Worm (Caenorhabditis elegans) whole organism, L3 larva: ENCODE measurements around the gene scd-2.

ENCODE experiments used
- R02D3.7 ChIP-seq: fragments of 150-350 bp; optimal IDR thresholded peaks from 2 replicates; lab custom pipeline; 2014; ENCODE audit warnings: missing biosample characterization, missing genetic modification characterization
- ZK546.5 ChIP-seq: sonication (generic microtip); optimal IDR thresholded peaks from 2 replicates; lab custom pipeline; 2017; ENCODE audit warnings: missing biosample characterization, missing genetic modification characterization
- ceh-82 ChIP-seq: fragments of 150-350 bp; optimal IDR thresholded peaks from 2 replicates; lab custom pipeline; 2014; ENCODE audit warnings: missing biosample characterization, missing genetic modification characterization
- elt-2 ChIP-seq: sonication (generic microtip); optimal IDR thresholded peaks from 2 replicates; lab custom pipeline; 2016; ENCODE audit warnings: missing genetic modification reagents, mild to moderate bottlenecking, missing genetic modification characterization, missing compliant biosample characterization
- elt-3 ChIP-seq, 3 experiments: fragments of 150-350 bp in 1 of 3; sonication (generic microtip) in 2 of 3; optimal IDR thresholded peaks; 2 replicates in 2 of 3; 4 replicates in 1 of 3; lab custom pipeline; 2014 to 2017; ENCODE audit warnings: missing biosample characterization in 3 of 3, missing genetic modification characterization in 3 of 3
- jun-1 ChIP-seq: fragments of 150-350 bp; optimal IDR thresholded peaks from 2 replicates; lab custom pipeline; 2014; ENCODE audit warnings: missing biosample characterization, missing genetic modification reagents, missing genetic modification characterization
- mdl-1 ChIP-seq: fragments of 150-350 bp; optimal IDR thresholded peaks from 2 replicates; lab custom pipeline; 2014; ENCODE audit warnings: missing biosample characterization, missing genetic modification characterization
- nhr-12 ChIP-seq: fragments of 150-350 bp; optimal IDR thresholded peaks from 2 replicates; lab custom pipeline; 2014; ENCODE audit warnings: missing biosample characterization, missing genetic modification characterization
- nhr-76 ChIP-seq: fragments of 150-350 bp; sonication (generic microtip); optimal IDR thresholded peaks from 5 replicates; lab custom pipeline; 2014; ENCODE audit warnings: missing biosample characterization, missing genetic modification characterization
- unc-62 ChIP-seq: fragments of 150-350 bp; sonication (generic microtip); optimal IDR thresholded peaks from 4 replicates; lab custom pipeline; 2014; ENCODE audit warnings: missing biosample characterization, missing genetic modification reagents, missing genetic modification characterization

DNA sequence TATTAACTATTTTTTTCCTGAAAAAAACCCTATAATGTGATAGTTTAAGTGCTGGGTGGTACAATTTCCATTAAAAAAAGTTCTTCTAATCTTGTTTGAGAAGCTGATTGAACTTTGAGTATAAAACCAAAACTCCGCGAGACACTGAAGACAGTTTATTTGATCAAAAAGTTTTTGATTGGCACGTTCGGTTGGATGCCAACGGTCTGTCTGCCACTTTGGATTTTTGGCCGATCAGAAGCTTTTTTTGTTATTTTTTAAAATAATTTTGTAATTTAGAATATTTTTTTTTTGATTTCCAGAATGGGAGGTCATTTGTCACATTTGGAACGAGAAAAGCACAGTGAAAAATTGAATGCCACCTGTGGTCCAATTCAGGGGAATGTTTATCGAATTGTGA, 36.5 kb downstream of the scd-2 start, which contains the start of gene cest-28:
- TF ChIP-seq ZK546.5 (tag; lab: Kevin White, UChicago) (no peak), elt-2 (tag; lab: Kevin White, UChicago) (no peak), nhr-12 (no peak), R02D3.7 (no peak), ceh-82 (tag; lab: Kevin White, UChicago) (no peak), unc-62 (GFP tag; lab: Kevin White, UChicago) (no peak), nhr-76 (tag; lab: Kevin White, UChicago) (no peak), elt-3 (tag; optimal IDR thresholded peaks at IDR 0.05; lab: Kevin White, UChicago) (no peak), mdl-1 (tag; lab: Kevin White, UChicago) (no peak), jun-1 (tag; lab: Kevin White, UChicago) (no peak)
